Worm (Caenorhabditis elegans) whole organism, young adult: Measurements from ENCODE around the gene T10H9.1.

Source experiments
- B0035.1 ChIP-seq: sonication (generic microtip); optimal IDR thresholded peaks from 2 replicates; lab custom pipeline; 2016; ENCODE audit warnings: missing genetic modification characterization, mild to moderate bottlenecking, missing compliant biosample characterization, missing genotype, missing genetic modification reagents
- B0261.1 ChIP-seq: sonication (generic microtip); optimal IDR thresholded peaks from 2 replicates; lab custom pipeline; 2016; ENCODE audit warnings: mild to moderate bottlenecking, missing genetic modification characterization, moderate library complexity, missing compliant biosample characterization
- C17E4.6 ChIP-seq: fragments of 200-800 bp; sonication (Bioruptor generic); IDR thresholded peaks from 2 replicates; pipeline ENCODE4 v1.3.6; 2022; ENCODE audit warnings: missing genetic modification reagents, missing genetic modification characterization, missing compliant biosample characterization
- D2030.7 ChIP-seq: fragments of 200-800 bp; sonication (Bioruptor generic); IDR thresholded peaks from 2 replicates; pipeline ENCODE4 v1.3.6; 2022; ENCODE audit warnings: missing genetic modification reagents, missing genetic modification characterization, missing compliant biosample characterization
- F33H1.4 ChIP-seq: fragments of 200-800 bp; sonication (Bioruptor generic); IDR thresholded peaks from 2 replicates; pipeline ENCODE4 v1.3.6; 2022; ENCODE audit warnings: missing genetic modification reagents, missing genetic modification characterization, missing compliant biosample characterization
- F37B4.10 ChIP-seq: fragments of 200-800 bp; sonication (Bioruptor generic); IDR thresholded peaks from 2 replicates; pipeline ENCODE4 v1.3.6; 2022; ENCODE audit warnings: missing genetic modification characterization, missing compliant biosample characterization
- F52B5.7 ChIP-seq: sonication (generic microtip); optimal IDR thresholded peaks from 2 replicates; lab custom pipeline; 2016; ENCODE audit warnings: mild to moderate bottlenecking, missing genetic modification characterization, missing compliant biosample characterization
- F57A8.1 ChIP-seq: fragments of 200-800 bp; sonication (Bioruptor generic); optimal IDR thresholded peaks from 2 replicates; lab custom pipeline; 2018; ENCODE audit warnings: mild to moderate bottlenecking, missing genetic modification characterization, moderate library complexity, missing compliant biosample characterization
- F57C9.4 ChIP-seq: sonication (generic microtip); optimal IDR thresholded peaks from 2 replicates; lab custom pipeline; 2017; ENCODE audit warnings: mild to moderate bottlenecking, missing genetic modification characterization, missing compliant biosample characterization
- Y53F4B.3 ChIP-seq: fragments of 200-800 bp; sonication (Bioruptor generic); IDR thresholded peaks from 2 replicates; pipeline ENCODE4 v1.3.6; 2022; ENCODE audit warnings: missing genetic modification reagents, missing genetic modification characterization, missing compliant biosample characterization
- Y53G8AR.9 ChIP-seq: fragments of 200-800 bp; sonication (Bioruptor generic); conservative IDR thresholded peaks from 2 replicates; pipeline ENCODE4 v1.3.6; 2022; ENCODE audit warnings: missing genetic modification reagents, missing genetic modification characterization, missing compliant biosample characterization
- ZK185.1 ChIP-seq: sonication (generic microtip); optimal IDR thresholded peaks from 2 replicates; lab custom pipeline; 2016; ENCODE audit warnings: mild to moderate bottlenecking, missing genetic modification characterization, missing compliant biosample characterization; ENCODE audit not compliant: poor library complexity, severe bottlenecking
- atf-7 ChIP-seq: sonication (generic microtip); optimal IDR thresholded peaks from 2 replicates; lab custom pipeline; 2017; ENCODE audit warnings: mild to moderate bottlenecking, missing genetic modification characterization, missing compliant biosample characterization
- attf-6 ChIP-seq: fragments of 200-800 bp; sonication (Bioruptor generic); IDR thresholded peaks from 2 replicates; pipeline ENCODE4 v1.3.6; 2022; ENCODE audit warnings: missing genetic modification reagents, missing genetic modification characterization, missing compliant biosample characterization
- bed-2 ChIP-seq: fragments of 200-800 bp; sonication (Bioruptor generic); IDR thresholded peaks from 2 replicates; pipeline ENCODE4 v1.3.6; 2022; ENCODE audit warnings: missing genetic modification reagents, missing genetic modification characterization, missing compliant biosample characterization
- ceh-100 ChIP-seq: fragments of 200-800 bp; sonication (Bioruptor generic); IDR thresholded peaks from 2 replicates; pipeline ENCODE4 v1.3.6; 2022; ENCODE audit warnings: missing genetic modification reagents, missing genetic modification characterization, missing compliant biosample characterization
- ceh-40 ChIP-seq: fragments of 200-800 bp; sonication (Bioruptor generic); IDR thresholded peaks from 2 replicates; pipeline ENCODE4 v1.3.6; 2022; ENCODE audit warnings: missing genetic modification characterization, missing compliant biosample characterization
- ceh-79 ChIP-seq: sonication (generic microtip); optimal IDR thresholded peaks from 2 replicates; lab custom pipeline; 2017; ENCODE audit warnings: mild to moderate bottlenecking, missing genetic modification characterization, missing compliant biosample characterization
- ceh-91 ChIP-seq: fragments of 200-800 bp; sonication (Bioruptor generic); IDR thresholded peaks from 2 replicates; pipeline ENCODE4 v1.3.6; 2022; ENCODE audit warnings: missing genetic modification reagents, missing genetic modification characterization, missing compliant biosample characterization
- dpff-1 ChIP-seq: sonication (generic microtip); optimal IDR thresholded peaks from 2 replicates; lab custom pipeline; 2017; ENCODE audit warnings: mild to moderate bottlenecking, missing genetic modification characterization, missing compliant biosample characterization
- efl-1 ChIP-seq: fragments of 150-350 bp; optimal IDR thresholded peaks from 2 replicates; lab custom pipeline; 2014; ENCODE audit warnings: missing biosample characterization, missing genetic modification reagents, missing genetic modification characterization
- ekl-4 ChIP-seq: fragments of 200-800 bp; sonication (Bioruptor generic); IDR thresholded peaks from 2 replicates; pipeline ENCODE4 v1.3.6; 2022; ENCODE audit warnings: missing genetic modification reagents, missing genetic modification characterization, missing compliant biosample characterization
- ets-4 ChIP-seq: fragments of 200-800 bp; sonication (Bioruptor generic); optimal IDR thresholded peaks from 2 replicates; lab custom pipeline; 2018; ENCODE audit warnings: mild to moderate bottlenecking, missing genetic modification characterization, missing compliant biosample characterization
- fkh-3 ChIP-seq: sonication (generic microtip); optimal IDR thresholded peaks from 2 replicates; lab custom pipeline; 2016; ENCODE audit warnings: mild to moderate bottlenecking, missing genetic modification characterization, missing compliant biosample characterization
- gei-17 ChIP-seq: fragments of 200-800 bp; sonication (Bioruptor generic); optimal IDR thresholded peaks from 2 replicates; lab custom pipeline; 2018; ENCODE audit warnings: mild to moderate bottlenecking, missing genetic modification characterization, missing compliant biosample characterization
- him-1 ChIP-seq: sonication (generic microtip); optimal IDR thresholded peaks from 2 replicates; lab custom pipeline; 2016; ENCODE audit warnings: missing genotype, missing genetic modification reagents, missing genetic modification characterization, missing compliant biosample characterization
- hmg-1.2 ChIP-seq: fragments of 200-800 bp; sonication (Bioruptor generic); IDR thresholded peaks from 2 replicates; pipeline ENCODE4 v1.3.6; 2022; ENCODE audit warnings: missing genetic modification reagents, missing genetic modification characterization, missing compliant biosample characterization
- hrde-1 ChIP-seq: sonication (generic microtip); optimal IDR thresholded peaks from 2 replicates; lab custom pipeline; 2016; ENCODE audit warnings: missing genetic modification characterization, mild to moderate bottlenecking, missing compliant biosample characterization, moderate library complexity, missing genotype, missing genetic modification reagents, borderline replicate concordance
- hsf-1 ChIP-seq: fragments of 200-800 bp; sonication (Bioruptor generic); IDR thresholded peaks from 2 replicates; pipeline ENCODE4 v1.3.6; 2022; ENCODE audit warnings: missing genetic modification reagents, missing genetic modification characterization, missing compliant biosample characterization
- let-526 ChIP-seq: fragments of 200-800 bp; sonication (Bioruptor generic); IDR thresholded peaks from 2 replicates; pipeline ENCODE4 v1.3.6; 2022; ENCODE audit warnings: missing genetic modification reagents, missing genetic modification characterization, missing compliant biosample characterization
- lin-26 ChIP-seq: fragments of 200-800 bp; sonication (Bioruptor generic); IDR thresholded peaks from 2 replicates; pipeline ENCODE4 v1.3.6; 2022; ENCODE audit warnings: missing genetic modification reagents, missing genetic modification characterization, missing compliant biosample characterization
- madf-6 ChIP-seq: fragments of 200-800 bp; sonication (Bioruptor generic); IDR thresholded peaks from 2 replicates; pipeline ENCODE4 v1.3.6; 2022; ENCODE audit warnings: missing genetic modification reagents, missing genetic modification characterization, missing compliant biosample characterization
- nhr-80 ChIP-seq: sonication (generic microtip); optimal IDR thresholded peaks from 2 replicates; lab custom pipeline; 2016; ENCODE audit warnings: missing genetic modification characterization, missing compliant biosample characterization
- repo-1 ChIP-seq: sonication (generic microtip); optimal IDR thresholded peaks from 2 replicates; lab custom pipeline; 2017; ENCODE audit warnings: mild to moderate bottlenecking, missing genetic modification characterization, missing compliant biosample characterization
- sea-2 ChIP-seq: fragments of 200-800 bp; sonication (Bioruptor generic); IDR thresholded peaks from 2 replicates; pipeline ENCODE4 v1.3.6; 2022; ENCODE audit warnings: missing genetic modification characterization, missing compliant biosample characterization
- snpc-1.1 ChIP-seq: sonication (generic microtip); optimal IDR thresholded peaks from 2 replicates; lab custom pipeline; 2017; ENCODE audit warnings: missing genetic modification characterization, mild to moderate bottlenecking, missing compliant biosample characterization, antibody characterized with exemption, moderate library complexity, missing genotype, missing genetic modification reagents; ENCODE audit not compliant: insufficient read depth
- snpc-1.3 ChIP-seq: sonication (generic microtip); optimal IDR thresholded peaks from 2 replicates; lab custom pipeline; 2017; ENCODE audit warnings: missing genetic modification characterization, mild to moderate bottlenecking, missing compliant biosample characterization, antibody characterized with exemption, moderate library complexity, missing genotype, missing genetic modification reagents; ENCODE audit not compliant: insufficient read depth
- unc-130 ChIP-seq: sonication (generic microtip); optimal IDR thresholded peaks from 2 replicates; lab custom pipeline; 2016; ENCODE audit warnings: missing genetic modification reagents, missing genetic modification characterization, missing compliant biosample characterization
- zfh-2 ChIP-seq: fragments of 200-800 bp; sonication (Bioruptor generic); conservative IDR thresholded peaks from 2 replicates; pipeline ENCODE4 v1.3.6; 2022; ENCODE audit warnings: missing genetic modification reagents, missing genetic modification characterization, missing compliant biosample characterization
- ztf-25 ChIP-seq: fragments of 200-800 bp; sonication (Bioruptor generic); IDR thresholded peaks from 2 replicates; pipeline ENCODE4 v1.3.6; 2022; ENCODE audit warnings: missing genetic modification reagents, missing genetic modification characterization, missing compliant biosample characterization
- ztf-26 ChIP-seq: sonication (generic microtip); optimal IDR thresholded peaks from 2 replicates; lab custom pipeline; 2017; ENCODE audit warnings: missing genetic modification characterization, missing compliant biosample characterization
- ztf-6 ChIP-seq: fragments of 200-800 bp; sonication (Bioruptor generic); IDR thresholded peaks from 2 replicates; pipeline ENCODE4 v1.3.6; 2022; ENCODE audit warnings: missing genetic modification reagents, missing genetic modification characterization, missing compliant biosample characterization

Gene T10H9.1

DNA sequence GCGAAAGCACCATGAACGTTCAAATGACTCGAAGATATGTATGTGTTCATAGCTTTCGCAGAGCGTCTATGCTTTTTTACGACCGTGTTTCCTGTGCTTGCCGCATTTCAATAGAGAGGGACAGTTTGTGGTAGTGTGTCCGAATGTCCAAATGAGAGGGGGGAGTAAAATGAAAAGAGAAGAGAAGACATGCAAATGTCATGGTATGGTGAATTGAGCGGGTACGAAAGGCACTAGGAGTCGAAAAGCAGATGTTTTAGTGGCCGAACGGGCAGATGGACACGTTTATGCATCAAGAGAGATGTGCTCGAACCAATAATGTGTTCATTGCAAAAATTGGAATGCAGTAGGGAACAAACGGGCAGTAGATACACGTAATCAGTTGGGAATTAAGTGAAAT, 36.1 kb downstream of the T10H9.1 start:
- TF ChIP-seq ceh-40 (no peak), let-526 (0 out of 2 replicates have a peak, but pooled peaks have one; percentile 37), F33H1.4 (GFP tag; lab: Robert Waterston, UW) (no peak)

DNA sequence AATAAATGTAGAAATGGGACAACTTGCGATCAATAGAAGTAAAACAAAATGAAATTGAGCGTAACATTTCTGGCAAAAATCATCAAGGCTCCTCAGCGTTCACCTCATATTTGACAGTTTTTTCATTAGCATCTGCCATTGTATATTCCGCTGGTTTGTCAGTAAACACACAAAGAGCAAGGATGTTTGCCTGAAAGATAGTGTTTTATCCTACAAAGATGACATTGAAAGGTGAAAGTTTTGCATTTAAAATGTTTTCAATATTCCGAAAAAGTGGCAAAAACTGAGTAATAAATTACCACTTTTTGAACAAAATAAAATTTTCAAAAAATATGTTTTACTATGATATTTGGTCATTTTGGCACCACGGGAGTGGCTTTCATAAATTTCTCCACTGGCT, 36.5 kb downstream of the T10H9.1 start:
- no peak for TF ChIP-seq ets-4 (GFP tag; lab: Kevin White, UChicago)
- no peak for TF ChIP-seq atf-7 (tag; lab: Kevin White, UChicago)
- no peak for TF ChIP-seq F57A8.1 (GFP tag; lab: Kevin White, UChicago)
- TF ChIP-seq bed-2 (GFP tag; lab: Robert Waterston, UW), result no peak
- no peak for TF ChIP-seq sea-2 (GFP tag; lab: Robert Waterston, UW)
- TF ChIP-seq lin-26 (GFP tag; lab: Robert Waterston, UW), result no peak
- TF ChIP-seq let-526, result no peak
- no peak for TF ChIP-seq him-1 (tag; lab: Kevin White, UChicago)
- no peak for TF ChIP-seq fkh-3
- no peak for TF ChIP-seq B0035.1 (tag; lab: Kevin White, UChicago)
- no peak for TF ChIP-seq Y53G8AR.9
- TF ChIP-seq F57C9.4 (tag; lab: Kevin White, UChicago), result no peak
- TF ChIP-seq unc-130 (GFP tag; lab: Kevin White, UChicago), result no peak
- TF ChIP-seq ceh-91 (GFP tag; lab: Robert Waterston, UW), result no peak
- no peak for TF ChIP-seq ztf-6 (GFP tag; lab: Robert Waterston, UW)
- TF ChIP-seq F37B4.10 (GFP tag; lab: Robert Waterston, UW), result no peak
- TF ChIP-seq Y53F4B.3 (GFP tag; lab: Robert Waterston, UW), result no peak
- no peak for TF ChIP-seq repo-1 (tag; lab: Kevin White, UChicago)

ce11 chrV:6688392-6688791, 39.0 kb downstream of the T10H9.1 start, which contains the start of gene K11G9.5:
Gene K11G9.5, minus strand, starts transcription at chrV:6688492.
- TF ChIP-seq C17E4.6 (GFP tag; lab: Robert Waterston, UW), result no peak
- no peak for TF ChIP-seq dpff-1 (tag; lab: Kevin White, UChicago)
- TF ChIP-seq Y53G8AR.9, result no peak
- no peak for TF ChIP-seq madf-6 (GFP tag; lab: Robert Waterston, UW)
- TF ChIP-seq gei-17 (GFP tag; lab: Kevin White, UChicago), result no peak
- no peak for TF ChIP-seq zfh-2
- TF ChIP-seq ztf-25 (GFP tag; lab: Robert Waterston, UW), result no peak
- no peak for TF ChIP-seq attf-6 (GFP tag; lab: Robert Waterston, UW)
- no peak for TF ChIP-seq snpc-1.3
- no peak for TF ChIP-seq D2030.7 (GFP tag; lab: Robert Waterston, UW)
- TF ChIP-seq F52B5.7 (tag; lab: Kevin White, UChicago), result no peak
- TF ChIP-seq hmg-1.2, result no peak
- TF ChIP-seq F57C9.4 (tag; lab: Kevin White, UChicago), result no peak
- TF ChIP-seq, all 124 proteins: peak for 0

- no peak for TF ChIP-seq nhr-80
- TF ChIP-seq ZK185.1 (tag; lab: Kevin White, UChicago), result no peak
- no peak for TF ChIP-seq ztf-26
- no peak for TF ChIP-seq efl-1
- TF ChIP-seq hsf-1 (GFP tag; lab: Robert Waterston, UW), result no peak
- no peak for TF ChIP-seq D2030.7 (GFP tag; lab: Robert Waterston, UW)
- no peak for TF ChIP-seq B0261.1 (tag; lab: Kevin White, UChicago)
- TF ChIP-seq Y53G8AR.9, result no peak
- no peak for TF ChIP-seq ceh-79 (tag; lab: Kevin White, UChicago)
- no peak for TF ChIP-seq hrde-1
- TF ChIP-seq fkh-3, result no peak
- no peak for TF ChIP-seq ekl-4
- TF ChIP-seq snpc-1.1 (tag; lab: Kevin White, UChicago), result no peak
- TF ChIP-seq ceh-100, result no peak
Observed at ce11 chrV:6690075-6690474, 40.7 kb downstream of the T10H9.1 start.
